Fruit fly (Drosophila melanogaster) Kc167 (cell line): ENCODE measurements around the gene beat-IIIb.

Experiments used
- Myc ChIP-seq: fragments of >200 bp; optimal IDR thresholded peaks from 2 replicates; lab custom pipeline; 2017; ENCODE audit warnings: missing external identifiers
- Sin3A ChIP-seq: fragments of >200 bp; optimal IDR thresholded peaks from 2 replicates; lab custom pipeline; 2018; ENCODE audit warnings: missing external identifiers
- insv ChIP-seq: fragments of >200 bp; optimal IDR thresholded peaks from 3 replicates; lab custom pipeline; 2018; ENCODE audit warnings: missing external identifiers
- psq ChIP-seq: fragments of >200 bp; optimal IDR thresholded peaks from 2 replicates; lab custom pipeline; 2017; ENCODE audit warnings: missing external identifiers
- ttk ChIP-seq: sonication (Bioruptor generic); optimal IDR thresholded peaks from 2 replicates; lab custom pipeline; 2017; ENCODE audit warnings: missing external identifiers

DNA sequence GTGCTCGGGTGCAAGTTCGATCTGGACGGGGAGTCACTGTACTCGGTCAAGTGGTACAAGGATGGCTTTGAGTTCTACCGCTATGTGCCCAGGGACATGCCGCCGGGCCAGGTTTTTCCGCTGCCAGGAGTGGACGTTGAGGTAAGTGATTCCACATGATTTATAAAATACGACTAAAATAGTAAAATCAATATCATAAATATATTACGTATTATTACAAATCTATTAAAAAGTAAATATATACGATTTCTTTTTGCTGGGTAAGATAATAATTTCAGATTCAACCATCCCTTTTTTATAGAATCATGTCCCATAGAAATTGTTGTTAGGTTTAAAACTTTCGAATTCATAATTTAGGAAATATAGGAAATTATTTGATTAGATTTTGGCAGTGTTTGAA lies 11.8 kb downstream of the beat-IIIb start, which contains the start of gene CG31806:
- TF ChIP-seq insv (no peak), ttk (lab: Kevin White, UChicago) (no peak), psq (lab: Kevin White, UChicago) (no peak), Myc (no peak), Sin3A (lab: Kevin White, UChicago) (no peak)
